Worm (Caenorhabditis elegans) whole organism, L4 larva: ENCODE data around the gene Y54G2A.26.

Experiments
- F49E8.2 ChIP-seq: sonication (generic microtip); optimal IDR thresholded peaks from 2 replicates; lab custom pipeline; 2016; ENCODE audit warnings: missing compliant biosample characterization, mild to moderate bottlenecking, missing genetic modification characterization, borderline replicate concordance
- Y105C5A.15 ChIP-seq: fragments of 200-800 bp; sonication (Bioruptor generic); IDR thresholded peaks from 2 replicates; pipeline ENCODE4 v1.3.6; 2022; ENCODE audit warnings: missing genetic modification characterization, missing compliant biosample characterization
- Y48G9A.11 ChIP-seq: fragments of 200-800 bp; sonication (Bioruptor generic); IDR thresholded peaks from 2 replicates; pipeline ENCODE4 v1.3.6; 2022; ENCODE audit warnings: missing genetic modification reagents, missing genetic modification characterization, missing compliant biosample characterization
- aly-2 ChIP-seq: sonication (generic microtip); optimal IDR thresholded peaks from 2 replicates; lab custom pipeline; 2018; ENCODE audit warnings: missing biosample characterization, missing genetic modification characterization
- ama-1 ChIP-seq: fragments of 150-350 bp; optimal IDR thresholded peaks from 2 replicates; lab custom pipeline; 2014; ENCODE audit warnings: inconsistent platforms, mixed read lengths
- ces-1 ChIP-seq: fragments of 150-350 bp; sonication (generic microtip); optimal IDR thresholded peaks from 4 replicates; lab custom pipeline; 2014; ENCODE audit warnings: missing biosample characterization, missing genetic modification reagents, missing genetic modification characterization
- dve-1 ChIP-seq: sonication (generic microtip); optimal IDR thresholded peaks from 2 replicates; lab custom pipeline; 2017; ENCODE audit warnings: antibody characterized with exemption, mild to moderate bottlenecking, missing genetic modification characterization, missing compliant biosample characterization; ENCODE audit not compliant: insufficient read depth
- nhr-11 ChIP-seq: fragments of 150-350 bp; optimal IDR thresholded peaks from 2 replicates; lab custom pipeline; 2014; ENCODE audit warnings: missing biosample characterization, missing genetic modification characterization
- set-16 ChIP-seq: fragments of 200-800 bp; sonication (Bioruptor generic); IDR thresholded peaks from 2 replicates; pipeline ENCODE4 v1.3.6; 2022; ENCODE audit warnings: missing genetic modification reagents, missing genetic modification characterization, missing compliant biosample characterization
- skn-1 ChIP-seq: fragments of 150-350 bp; optimal IDR thresholded peaks from 2 replicates; lab custom pipeline; 2014; ENCODE audit warnings: missing biosample characterization, missing genetic modification characterization
- unc-62 ChIP-seq, 3 experiments: fragments of 150-350 bp in 1 of 3; sonication (generic microtip); optimal IDR thresholded peaks in 2 of 3; peaks in 1 of 3; 1 replicate in 1 of 3; 2 replicates in 2 of 3; lab custom pipeline; 2014 to 2017; ENCODE audit warnings: missing biosample characterization in 3 of 3, missing genetic modification characterization in 3 of 3, missing genetic modification reagents in 3 of 3, missing genotype in 1 of 3
- vab-7 ChIP-seq: fragments of 200-800 bp; sonication (Bioruptor generic); IDR thresholded peaks from 2 replicates; pipeline ENCODE4 v1.3.6; 2022; ENCODE audit warnings: missing genetic modification reagents, missing genetic modification characterization, missing compliant biosample characterization
- ztf-11 ChIP-seq: fragments of 150-350 bp; optimal IDR thresholded peaks from 2 replicates; lab custom pipeline; 2014; ENCODE audit warnings: missing biosample characterization, missing genetic modification characterization

DNA sequence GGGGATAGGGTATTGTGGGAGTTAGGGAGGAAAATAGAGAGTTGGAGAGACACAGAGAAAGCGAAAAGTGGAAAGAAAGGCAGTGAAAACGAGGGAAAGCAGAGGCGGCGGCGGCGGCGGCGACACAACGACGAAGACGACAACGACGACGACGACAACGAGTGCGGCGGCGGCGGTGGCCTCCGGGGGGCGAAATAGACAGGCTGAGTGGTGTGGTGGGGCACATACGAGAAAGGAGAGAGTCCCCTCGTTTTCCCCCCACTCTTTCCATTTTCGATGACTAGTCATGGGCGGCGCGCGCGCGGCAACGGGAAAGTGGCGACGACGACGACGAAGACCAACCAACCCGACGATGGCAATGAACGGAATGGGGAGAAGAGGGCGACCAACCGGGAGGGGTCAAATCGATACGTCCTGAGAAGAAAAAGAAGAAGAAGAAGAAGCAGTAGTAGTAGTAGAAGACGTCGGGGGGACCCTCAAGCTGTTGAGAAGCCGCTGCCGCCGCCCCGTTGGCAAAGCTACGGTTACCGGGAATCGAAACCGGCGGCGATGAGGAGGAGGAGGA lies 3.4 kb upstream of the Y54G2A.26 start:
- TF ChIP-seq Y105C5A.15 (no peak), skn-1 (tag; lab: Kevin White, UChicago) (no peak), ztf-11 (no peak), Y48G9A.11 (GFP tag; lab: Robert Waterston, UW) (no peak), aly-2 (tag; lab: Kevin White, UChicago) (no peak), ama-1 (lab: Kevin White, UChicago) (no peak), nhr-11 (tag; lab: Kevin White, UChicago) (no peak), F49E8.2 (tag; lab: Kevin White, UChicago) (no peak), dve-1 (tag; lab: Kevin White, UChicago) (no peak), unc-62 (GFP tag; optimal IDR thresholded peaks at IDR 0.05 in 1 of 2; lab: Kevin White, UChicago) (no peak), unc-62 (tag; optimal IDR thresholded peaks at IDR 0.05; lab: Kevin White, UChicago) (no peak), ces-1 (GFP tag; lab: Kevin White, UChicago) (no peak), set-16 (peak; percentile 97), vab-7 (GFP tag; lab: Robert Waterston, UW) (peak; percentile 57; the same call in 1 of the 2 replicates)
